Fruit fly (Drosophila melanogaster) whole organism, embryonic: ENCODE data around the gene Xe7.

Source experiments
- CG11247 ChIP-seq: fragments of 200-800 bp; sonication (Bioruptor generic); IDR thresholded peaks from 2 replicates; pipeline ENCODE4 v1.3.6; 2022; ENCODE audit warnings: missing biosample characterization, missing genetic modification characterization
- CG12299 ChIP-seq: fragments of 200-800 bp; sonication (Bioruptor generic); optimal IDR thresholded peaks from 2 replicates; lab custom pipeline; 2018; ENCODE audit warnings: missing biosample characterization, mild to moderate bottlenecking, missing genetic modification characterization
- CG12391 ChIP-seq: fragments of 200-800 bp; sonication (Bioruptor generic); optimal IDR thresholded peaks from 3 replicates; lab custom pipeline; 2018; ENCODE audit warnings: missing biosample characterization, mild to moderate bottlenecking, missing genetic modification characterization, moderate library complexity
- CG14965 ChIP-seq: fragments of 200-800 bp; sonication (Bioruptor generic); optimal IDR thresholded peaks from 2 replicates; lab custom pipeline; 2016; ENCODE audit warnings: missing biosample characterization, missing genetic modification characterization, borderline replicate concordance
- CG17328 ChIP-seq: fragments of 200-800 bp; sonication (Bioruptor generic); IDR thresholded peaks from 2 replicates; pipeline ENCODE4 v1.3.6; 2022; ENCODE audit warnings: missing biosample characterization, missing genetic modification characterization
- CG2116 ChIP-seq: fragments of 200-800 bp; sonication (Bioruptor generic); optimal IDR thresholded peaks from 3 replicates; lab custom pipeline; 2018; ENCODE audit warnings: missing biosample characterization, mild to moderate bottlenecking, missing genetic modification characterization
- CG4820 ChIP-seq: fragments of 200-800 bp; sonication (Bioruptor generic); optimal IDR thresholded peaks from 3 replicates; lab custom pipeline; 2016; ENCODE audit warnings: missing biosample characterization, missing genetic modification characterization
- CG4854 ChIP-seq: fragments of 200-800 bp; sonication (Bioruptor generic); optimal IDR thresholded peaks from 2 replicates; lab custom pipeline; 2016; ENCODE audit warnings: missing biosample characterization, missing genetic modification characterization, inconsistent platforms
- CG7786 ChIP-seq: fragments of 200-800 bp; sonication (Bioruptor generic); optimal IDR thresholded peaks from 2 replicates; lab custom pipeline; 2016; ENCODE audit warnings: missing biosample characterization, missing genetic modification characterization
- Dll ChIP-seq: fragments of 200-800 bp; sonication (Bioruptor generic); IDR thresholded peaks from 4 replicates; pipeline ENCODE4 v1.3.6; 2022; ENCODE audit warnings: missing biosample characterization, missing genetic modification characterization; ENCODE audit not compliant: partially characterized antibody
- Dref ChIP-seq: fragments of 200-800 bp; sonication (Bioruptor generic); IDR thresholded peaks from 2 replicates; pipeline ENCODE4 v1.3.6; 2022; ENCODE audit warnings: missing biosample characterization, missing genetic modification characterization
- HLH4C ChIP-seq: fragments of 200-800 bp; sonication (Bioruptor generic); IDR thresholded peaks from 3 replicates; pipeline ENCODE4 v1.3.6; 2022; ENCODE audit warnings: missing biosample characterization, missing genetic modification characterization; ENCODE audit not compliant: partially characterized antibody
- Med ChIP-seq: fragments of 200-800 bp; sonication (Bioruptor generic); peaks from one replicate; lab custom pipeline; 2016; ENCODE audit warnings: missing biosample characterization, missing genetic modification characterization, mild to moderate bottlenecking, inconsistent platforms, moderate library complexity
- Trl ChIP-seq, 3 experiments: fragments of >200 bp in 2 of 3; fragments of 200-800 bp in 1 of 3; sonication (Bioruptor generic) in 1 of 3; optimal IDR thresholded peaks; 2 replicates in 1 of 3; 3 replicates in 2 of 3; lab custom pipeline; 2016 to 2017; ENCODE audit warnings: missing biosample characterization in 1 of 3, missing genetic modification characterization in 1 of 3
- Usf ChIP-seq: fragments of 200-800 bp; sonication (Bioruptor generic); optimal IDR thresholded peaks from 2 replicates; lab custom pipeline; 2017; ENCODE audit warnings: missing genotype, missing biosample characterization, missing genetic modification characterization
- ab ChIP-seq: fragments of 200-800 bp; sonication (Bioruptor generic); optimal IDR thresholded peaks from 2 replicates; lab custom pipeline; 2016; ENCODE audit warnings: missing biosample characterization, missing genetic modification characterization
- aop ChIP-seq: fragments of 200-800 bp; sonication (Bioruptor generic); IDR thresholded peaks from 2 replicates; pipeline ENCODE4 v1.3.6; 2022; ENCODE audit warnings: missing biosample characterization, missing genetic modification characterization
- ato ChIP-seq: fragments of 200-800 bp; sonication (Bioruptor generic); IDR thresholded peaks from 2 replicates; pipeline ENCODE4 v1.3.6; 2022; ENCODE audit warnings: missing biosample characterization, missing genetic modification characterization; ENCODE audit not compliant: partially characterized antibody
- bbx ChIP-seq: fragments of 200-800 bp; sonication (Bioruptor generic); IDR thresholded peaks from 2 replicates; pipeline ENCODE4 v1.3.6; 2022; ENCODE audit warnings: missing biosample characterization, missing genetic modification characterization; ENCODE audit not compliant: partially characterized antibody
- cato ChIP-seq: fragments of 200-800 bp; sonication (Bioruptor generic); optimal IDR thresholded peaks from 2 replicates; lab custom pipeline; 2016; ENCODE audit warnings: missing biosample characterization, missing genetic modification characterization, borderline replicate concordance
- caup ChIP-seq: fragments of 200-800 bp; sonication (Bioruptor generic); optimal IDR thresholded peaks from 3 replicates; lab custom pipeline; 2017; ENCODE audit warnings: missing biosample characterization, mild to moderate bottlenecking, missing genetic modification characterization, moderate library complexity; ENCODE audit not compliant: severe bottlenecking
- chn ChIP-seq: fragments of 200-800 bp; sonication (Bioruptor generic); optimal IDR thresholded peaks from 2 replicates; lab custom pipeline; 2016; ENCODE audit warnings: missing biosample characterization, missing genetic modification characterization
- corto ChIP-seq: fragments of 200-800 bp; sonication (Bioruptor generic); optimal IDR thresholded peaks from 2 replicates; lab custom pipeline; 2016; ENCODE audit warnings: missing biosample characterization, mild to moderate bottlenecking, missing genetic modification characterization, moderate library complexity
- crol ChIP-seq: fragments of 200-800 bp; sonication (Bioruptor generic); IDR thresholded peaks from 2 replicates; pipeline ENCODE4 v1.3.6; 2022; ENCODE audit warnings: missing biosample characterization, missing genetic modification characterization
- crp ChIP-seq, 2 experiments: fragments of 200-800 bp; sonication (Bioruptor generic); optimal IDR thresholded peaks; 2 replicates in 1 of 2; 3 replicates in 1 of 2; lab custom pipeline; 2017; ENCODE audit warnings: missing biosample characterization in 2 of 2, missing genetic modification characterization in 2 of 2, mild to moderate bottlenecking in 1 of 2, moderate library complexity in 1 of 2
- dmrt99B ChIP-seq: fragments of 200-800 bp; sonication (Bioruptor generic); optimal IDR thresholded peaks from 2 replicates; lab custom pipeline; 2018; ENCODE audit warnings: missing biosample characterization, mild to moderate bottlenecking, missing genetic modification characterization, moderate library complexity
- dpn ChIP-seq, 2 experiments: fragments of 200-800 bp; sonication (Bioruptor generic); optimal IDR thresholded peaks; 3 replicates each; lab custom pipeline; 2016; ENCODE audit warnings: missing biosample characterization in 2 of 2, missing genetic modification characterization in 2 of 2
- gcm ChIP-seq: fragments of 200-800 bp; sonication (Bioruptor generic); optimal IDR thresholded peaks from 2 replicates; lab custom pipeline; 2019; ENCODE audit warnings: missing biosample characterization, mild to moderate bottlenecking, missing genetic modification characterization, moderate library complexity
- jing ChIP-seq: fragments of 200-800 bp; sonication (Bioruptor generic); optimal IDR thresholded peaks from 2 replicates; lab custom pipeline; 2018; ENCODE audit warnings: missing biosample characterization, mild to moderate bottlenecking, missing genetic modification characterization
- lmd ChIP-seq: fragments of 200-800 bp; sonication (Bioruptor generic); IDR thresholded peaks from 2 replicates; pipeline ENCODE4 v1.3.6; 2022; ENCODE audit warnings: missing biosample characterization, missing genetic modification characterization
- nom ChIP-seq: fragments of 200-800 bp; sonication (Bioruptor generic); optimal IDR thresholded peaks from 2 replicates; lab custom pipeline; 2017; ENCODE audit warnings: missing biosample characterization, missing genetic modification characterization, mild to moderate bottlenecking, moderate library complexity, missing genetic modification reagents
- p53 ChIP-seq: fragments of 200-800 bp; sonication (Bioruptor generic); optimal IDR thresholded peaks from 2 replicates; lab custom pipeline; 2016; ENCODE audit warnings: missing biosample characterization, missing genetic modification characterization
- peb ChIP-seq: fragments of 200-800 bp; sonication (Bioruptor generic); IDR thresholded peaks from 2 replicates; pipeline ENCODE4 v1.3.6; 2022; ENCODE audit warnings: missing biosample characterization, missing genetic modification characterization
- pros ChIP-seq: fragments of 200-800 bp; sonication (Bioruptor generic); optimal IDR thresholded peaks from 3 replicates; lab custom pipeline; 2019; ENCODE audit warnings: missing biosample characterization, mild to moderate bottlenecking, missing genetic modification characterization, moderate library complexity
- psq ChIP-seq: fragments of 200-800 bp; sonication (Bioruptor generic); optimal IDR thresholded peaks from 2 replicates; lab custom pipeline; 2017; ENCODE audit warnings: missing biosample characterization, missing genetic modification characterization
- sc ChIP-seq, 3 experiments: fragments of >200 bp in 2 of 3; fragments of 200-800 bp in 1 of 3; sonication (Bioruptor generic) in 1 of 3; optimal IDR thresholded peaks; 2 replicates in 2 of 3; 3 replicates in 1 of 3; lab custom pipeline; 2017; ENCODE audit warnings: mild to moderate bottlenecking in 1 of 3, missing biosample characterization in 1 of 3, missing genetic modification characterization in 1 of 3, missing genetic modification reagents in 1 of 3
- sens ChIP-seq: fragments of 200-800 bp; sonication (Bioruptor generic); peaks from one replicate; lab custom pipeline; 2016; ENCODE audit warnings: missing biosample characterization, missing genetic modification characterization
- stwl ChIP-seq: fragments of 200-800 bp; sonication (Bioruptor generic); optimal IDR thresholded peaks from 3 replicates; lab custom pipeline; 2018; ENCODE audit warnings: missing biosample characterization, mild to moderate bottlenecking, missing genetic modification characterization, moderate library complexity
- sug ChIP-seq: fragments of 200-800 bp; optimal IDR thresholded peaks from 2 replicates; lab custom pipeline; 2019; ENCODE audit warnings: missing biosample characterization, mild to moderate bottlenecking, missing genetic modification characterization, moderate library complexity
- tio ChIP-seq: fragments of 200-800 bp; sonication (Bioruptor generic); optimal IDR thresholded peaks from 2 replicates; lab custom pipeline; 2017; ENCODE audit warnings: missing biosample characterization, missing genetic modification characterization, inconsistent platforms
- trem ChIP-seq: fragments of 200-800 bp; optimal IDR thresholded peaks from 3 replicates; lab custom pipeline; 2019; ENCODE audit warnings: missing biosample characterization, mild to moderate bottlenecking, missing genetic modification characterization, moderate library complexity
- z ChIP-seq: fragments of 200-800 bp; sonication (Bioruptor generic); IDR thresholded peaks from 3 replicates; pipeline ENCODE4 v1.3.6; 2022; ENCODE audit warnings: missing biosample characterization, missing genetic modification characterization
- zen ChIP-seq: fragments of 200-800 bp; sonication (Bioruptor generic); optimal IDR thresholded peaks from 3 replicates; lab custom pipeline; 2018; ENCODE audit warnings: missing biosample characterization, mild to moderate bottlenecking, missing genetic modification characterization, moderate library complexity
- zf30C ChIP-seq: fragments of 200-800 bp; sonication (Bioruptor generic); optimal IDR thresholded peaks from 3 replicates; lab custom pipeline; 2018; ENCODE audit warnings: missing biosample characterization, mild to moderate bottlenecking, missing genetic modification characterization

The Xe7 gene

DNA sequence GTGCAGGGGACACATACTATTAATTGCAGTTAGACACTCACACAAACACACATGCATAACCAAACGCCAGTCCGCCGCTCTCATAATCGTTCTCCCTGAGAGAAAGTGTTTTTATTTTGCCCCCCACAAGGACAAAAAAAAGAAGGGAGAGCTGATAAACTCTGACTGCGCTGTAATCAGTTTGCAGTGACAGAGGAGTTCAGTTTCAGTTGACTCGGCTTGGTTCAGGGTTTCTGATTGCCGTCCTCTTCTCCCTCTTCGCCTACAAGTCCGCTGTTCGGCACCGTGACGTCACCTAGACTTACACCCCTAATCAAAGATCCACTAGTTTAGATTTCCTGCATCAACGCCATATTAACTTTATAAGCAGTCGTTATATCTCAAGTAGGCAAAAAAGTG is 2.1 kb upstream of the Xe7 start (continued):
- TF ChIP-seq tio (GFP tag; lab: Kevin White, UChicago): no peak
- TF ChIP-seq CG12391: no peak
- TF ChIP-seq sc (optimal IDR thresholded peaks at IDR 0.05; lab: Kevin White, UChicago): no peak
- TF ChIP-seq sc (GFP tag; optimal IDR thresholded peaks at IDR 0.05; lab: Kevin White, UChicago): no peak
- TF ChIP-seq caup (GFP tag; lab: Kevin White, UChicago): no peak
- TF ChIP-seq zen: no peak
- TF ChIP-seq ab (GFP tag; lab: Kevin White, UChicago): no peak
- TF ChIP-seq z (GFP tag; lab: Robert Waterston, UW): no peak
- no peak for TF ChIP-seq CG4820 (GFP tag; lab: Kevin White, UChicago)
- no peak for TF ChIP-seq bbx
- peak; percentile 25 for TF ChIP-seq sug (tag; lab: Kevin White, UChicago)
- TF ChIP-seq zf30C (GFP tag; lab: Kevin White, UChicago): peak; percentile 35
- TF ChIP-seq p53 (GFP tag; lab: Kevin White, UChicago): no peak
- no peak for TF ChIP-seq cato (GFP tag; lab: Kevin White, UChicago)
- TF ChIP-seq CG4854: no peak
- TF ChIP-seq peb (GFP tag; lab: Robert Waterston, UW): no peak
- no peak for TF ChIP-seq CG7786 (GFP tag; lab: Kevin White, UChicago)
- peak in 1 of 2 experiments; percentile 32 for TF ChIP-seq Trl (optimal IDR thresholded peaks at IDR 0.05; lab: Kevin White, UChicago)
- TF ChIP-seq Trl (GFP tag; optimal IDR thresholded peaks at IDR 0.05; lab: Kevin White, UChicago): no peak
- no peak for TF ChIP-seq Dll
- no peak for TF ChIP-seq CG12299 (tag; lab: Kevin White, UChicago)
- no peak for TF ChIP-seq HLH4C
- no peak for TF ChIP-seq stwl (tag; lab: Kevin White, UChicago)
- no peak for TF ChIP-seq jing (GFP tag; lab: Kevin White, UChicago)
- no peak for TF ChIP-seq dmrt99B (tag; lab: Kevin White, UChicago)
- no peak for TF ChIP-seq lmd
- TF ChIP-seq CG11247 (GFP tag; lab: Robert Waterston, UW): no peak
- TF ChIP-seq chn (GFP tag; lab: Kevin White, UChicago): no peak
- TF ChIP-seq CG17328: no peak
- peak; percentile 77 for TF ChIP-seq crol (GFP tag; lab: Robert Waterston, UW)

DNA sequence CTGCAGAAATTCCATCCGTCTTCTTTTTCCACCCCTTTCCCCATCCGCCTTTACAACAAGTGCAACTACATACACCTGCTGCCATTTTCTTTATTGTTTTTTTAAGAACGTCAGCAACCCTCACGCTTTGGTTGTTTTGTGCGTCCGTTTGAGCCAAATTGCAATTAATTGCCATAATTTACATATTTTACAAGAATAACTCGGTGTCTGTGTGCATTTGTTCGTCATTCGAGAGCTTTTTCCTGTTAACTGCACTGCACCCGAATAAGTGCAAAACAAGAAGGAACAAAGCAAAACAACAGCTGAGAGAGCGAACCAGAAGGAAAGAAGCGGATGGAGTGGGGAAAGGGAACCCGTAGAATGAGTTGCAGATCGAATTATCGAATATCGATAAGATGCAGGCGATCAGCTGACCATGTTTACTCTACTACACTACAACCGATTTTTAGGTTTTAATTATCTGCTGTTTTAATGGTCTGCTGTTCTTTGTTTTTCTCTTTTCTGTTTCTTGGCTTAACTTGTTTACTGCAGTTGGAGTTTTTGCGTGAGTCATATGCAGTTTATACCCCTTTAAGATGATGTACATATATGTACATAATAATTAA is 1.6 kb upstream of the Xe7 start:
- TF ChIP-seq crp (GFP tag; optimal IDR thresholded peaks at IDR 0.05; lab: Kevin White, UChicago) (peak in 1 of 2 experiments; percentile 74), stwl (tag; lab: Kevin White, UChicago) (peak; percentile 18), psq (peak; percentile 25), ato (GFP tag; lab: Robert Waterston, UW) (0 out of 2 replicates have a peak, but pooled peaks have one; percentile 19), trem (peak; percentile 37), dpn (GFP tag; optimal IDR thresholded peaks at IDR 0.05; lab: Kevin White, UChicago) (no peak), pros (GFP tag; lab: Kevin White, UChicago) (no peak), CG2116 (GFP tag; lab: Kevin White, UChicago) (peak; percentile 78), zf30C (GFP tag; lab: Kevin White, UChicago) (peak; percentile 78), Dref (GFP tag; lab: Robert Waterston, UW) (0 out of 2 replicates have a peak, but pooled peaks have one; percentile 9), gcm (peak; percentile 76), CG14965 (GFP tag; lab: Kevin White, UChicago) (no peak), sens (GFP tag; lab: Kevin White, UChicago) (peak; percentile 47), corto (peak; percentile 12), Usf (GFP tag; lab: Kevin White, UChicago) (no peak), aop (no peak), nom (GFP tag; lab: Kevin White, UChicago) (peak; percentile 41), Med (GFP tag; lab: Kevin White, UChicago) (peak; percentile 1)
